Worm (Caenorhabditis elegans) whole organism, mixed stage, embryonic: Measurements from ENCODE around the gene ugt-9.

Source experiments
- ceh-39 ChIP-seq: fragments of 150-350 bp; optimal IDR thresholded peaks from 2 replicates; lab custom pipeline; 2014; ENCODE audit warnings: missing biosample characterization, missing genetic modification characterization
- ces-1 ChIP-seq: fragments of 150-350 bp; optimal IDR thresholded peaks from 2 replicates; lab custom pipeline; 2014; ENCODE audit warnings: missing biosample characterization, missing genetic modification reagents, missing genetic modification characterization
- elt-1 ChIP-seq: sonication (generic microtip); optimal IDR thresholded peaks from 2 replicates; lab custom pipeline; 2017; ENCODE audit warnings: missing genetic modification characterization, mild to moderate bottlenecking, missing compliant biosample characterization, antibody characterized with exemption, moderate library complexity, borderline replicate concordance; ENCODE audit not compliant: insufficient read depth
- hlh-1 ChIP-seq: fragments of 150-350 bp; optimal IDR thresholded peaks from 2 replicates; lab custom pipeline; 2014; ENCODE audit warnings: missing biosample characterization, missing genetic modification reagents, missing genetic modification characterization
- lsy-2 ChIP-seq: fragments of 150-350 bp; optimal IDR thresholded peaks from 2 replicates; lab custom pipeline; 2014; ENCODE audit warnings: missing biosample characterization, missing genetic modification characterization
- nhr-28 ChIP-seq: fragments of 150-350 bp; optimal IDR thresholded peaks from 2 replicates; lab custom pipeline; 2014; ENCODE audit warnings: missing biosample characterization, missing genetic modification characterization
- snpc-4 ChIP-seq: fragments of 150-350 bp; optimal IDR thresholded peaks from 2 replicates; lab custom pipeline; 2014; ENCODE audit warnings: missing biosample characterization, missing genetic modification characterization
- unc-62 ChIP-seq: fragments of 150-350 bp; optimal IDR thresholded peaks from 2 replicates; lab custom pipeline; 2014; ENCODE audit warnings: missing biosample characterization, missing genetic modification reagents, missing genetic modification characterization

- TF ChIP-seq elt-1 (tag; lab: Kevin White, UChicago) (no peak), lsy-2 (tag; lab: Kevin White, UChicago) (no peak), nhr-28 (no peak), unc-62 (GFP tag; lab: Kevin White, UChicago) (no peak), snpc-4 (tag; lab: Kevin White, UChicago) (no peak), hlh-1 (tag; lab: Kevin White, UChicago) (no peak), ces-1 (no peak), ceh-39 (tag; lab: Kevin White, UChicago) (no peak)
These were observed 48.4 kb upstream of the ugt-9 start, which contains the start of gene abhd-5.1 for ce11 chrV:4847424-4847823.
